Fruit fly (Drosophila melanogaster): ENCODE data around the gene CG1812.
A peak's percentile ranks its signal among the peaks of the same experiment; 100 is the strongest.

The CG1812 gene

dm6 chrX:20502776-20503503 lies 8.4 kb upstream of the CG1812 start (continued):
- no peak for TF ChIP-seq CG31388 (GFP tag; optimal IDR thresholded peaks at IDR 0.05)
- TF ChIP-seq pros (GFP tag; optimal IDR thresholded peaks at IDR 0.05), result no peak
- peak; percentile 14 for TF ChIP-seq pho (GFP tag; optimal IDR thresholded peaks at IDR 0.05)
- TF ChIP-seq stc (GFP tag; IDR thresholded peaks at IDR 0.05), result no peak
- TF ChIP-seq NC2α (GFP tag; optimal IDR thresholded peaks at IDR 0.05), result no peak
- TF ChIP-seq CG10147 (GFP tag; optimal IDR thresholded peaks at IDR 0.05), result peak; percentile 42
- no peak for TF ChIP-seq Taf1 (GFP tag; IDR thresholded peaks at IDR 0.05)
- no peak for TF ChIP-seq CG16779 (GFP tag; IDR thresholded peaks at IDR 0.05)
- no peak for TF ChIP-seq pfk (GFP tag; optimal IDR thresholded peaks at IDR 0.05)
- no peak for TF ChIP-seq CG32532 (GFP tag; IDR thresholded peaks at IDR 0.05)
- TF ChIP-seq dmrt11E (tag; optimal IDR thresholded peaks at IDR 0.05), result no peak
- TF ChIP-seq eyg (GFP tag; optimal IDR thresholded peaks at IDR 0.05), result no peak
- TF ChIP-seq CG6813 (GFP tag; optimal IDR thresholded peaks at IDR 0.05), result no peak
- TF ChIP-seq gfzf (GFP tag; optimal IDR thresholded peaks at IDR 0.05), result no peak
- no peak for TF ChIP-seq Poxn (GFP tag; IDR thresholded peaks at IDR 0.05)
- no peak for TF ChIP-seq CG6272 (GFP tag; IDR thresholded peaks at IDR 0.05)
- TF ChIP-seq CG42726 (GFP tag; IDR thresholded peaks at IDR 0.05; ENCODE audit: partially characterized antibody), result no peak
- TF ChIP-seq bsh (GFP tag; optimal IDR thresholded peaks at IDR 0.05), result peak in 1 of 2 experiments; percentile 28
- no peak for TF ChIP-seq her (GFP tag; optimal IDR thresholded peaks at IDR 0.05)
- no peak for TF ChIP-seq psq (GFP tag; optimal IDR thresholded peaks at IDR 0.05)
- TF ChIP-seq ash1 (GFP tag; optimal IDR thresholded peaks at IDR 0.05), result no peak
- TF ChIP-seq trem (tag; optimal IDR thresholded peaks at IDR 0.05), result no peak
- no peak for TF ChIP-seq dan (GFP tag; IDR thresholded peaks at IDR 0.05)
- no peak for TF ChIP-seq so (GFP tag; IDR thresholded peaks at IDR 0.05)
- no peak for TF ChIP-seq knrl (GFP tag; IDR thresholded peaks at IDR 0.05; ENCODE audit: partially characterized antibody)
- no peak for TF ChIP-seq pita (GFP tag; optimal IDR thresholded peaks at IDR 0.05)
- TF ChIP-seq sqz (GFP tag; optimal IDR thresholded peaks at IDR 0.05), result no peak
- no peak for TF ChIP-seq usp (GFP tag; optimal IDR thresholded peaks at IDR 0.05)
- TF ChIP-seq ham (GFP tag; IDR thresholded peaks at IDR 0.05), result no peak
- TF ChIP-seq sr (GFP tag; IDR thresholded peaks at IDR 0.05), result no peak
- peak; percentile 4 for TF ChIP-seq pum (GFP tag; optimal IDR thresholded peaks at IDR 0.05)
- TF ChIP-seq CG11504 (tag; optimal IDR thresholded peaks at IDR 0.05), result peak; percentile 68
- TF ChIP-seq CG17385 (GFP tag; optimal IDR thresholded peaks at IDR 0.05), result peak; percentile 44
- no peak for TF ChIP-seq CG31224 (GFP tag; IDR thresholded peaks at IDR 0.05)
- TF ChIP-seq CG7271 (tag; optimal IDR thresholded peaks at IDR 0.05), result no peak
- peak; percentile 3 for TF ChIP-seq chn (GFP tag; optimal IDR thresholded peaks at IDR 0.05)
- TF ChIP-seq bab2 (GFP tag; optimal IDR thresholded peaks at IDR 0.05), result peak; percentile 18
- TF ChIP-seq grn (GFP tag; optimal IDR thresholded peaks at IDR 0.05), result no peak
- no peak for TF ChIP-seq repo (GFP tag; optimal IDR thresholded peaks at IDR 0.05)
- no peak for TF ChIP-seq zfh2 (GFP tag; optimal IDR thresholded peaks at IDR 0.05)
- TF ChIP-seq btn (GFP tag; optimal IDR thresholded peaks at IDR 0.05), result no peak
- TF ChIP-seq tio (GFP tag; optimal IDR thresholded peaks at IDR 0.05), result no peak
- no peak for TF ChIP-seq Bteb2 (GFP tag; optimal IDR thresholded peaks at IDR 0.05)
- peak; percentile 55 for TF ChIP-seq CG8924 (tag; optimal IDR thresholded peaks at IDR 0.05)
- no peak for TF ChIP-seq hth (optimal IDR thresholded peaks at IDR 0.05)
- TF ChIP-seq fd3F (GFP tag; optimal IDR thresholded peaks at IDR 0.05), result peak; percentile 4
- TF ChIP-seq CG10267 (tag; optimal IDR thresholded peaks at IDR 0.05), result peak; percentile 18
- no peak for TF ChIP-seq HLH4C (GFP tag; IDR thresholded peaks at IDR 0.05; ENCODE audit: partially characterized antibody)
- no peak for TF ChIP-seq CG15479 (GFP tag; optimal IDR thresholded peaks at IDR 0.05)
- TF ChIP-seq esg (GFP tag; conservative IDR thresholded peaks at IDR 0.05), result peak; percentile 38
- no peak for TF ChIP-seq zfh1 (GFP tag; IDR thresholded peaks at IDR 0.05)
